Fruit fly (Drosophila melanogaster): ENCODE results near the gene Mgat3.
"Not testable (repeated sequence)": the region's sequence is repeated elsewhere in the genome, so short reads cannot be mapped to it uniquely, and the experiment has no call there.

DNA sequence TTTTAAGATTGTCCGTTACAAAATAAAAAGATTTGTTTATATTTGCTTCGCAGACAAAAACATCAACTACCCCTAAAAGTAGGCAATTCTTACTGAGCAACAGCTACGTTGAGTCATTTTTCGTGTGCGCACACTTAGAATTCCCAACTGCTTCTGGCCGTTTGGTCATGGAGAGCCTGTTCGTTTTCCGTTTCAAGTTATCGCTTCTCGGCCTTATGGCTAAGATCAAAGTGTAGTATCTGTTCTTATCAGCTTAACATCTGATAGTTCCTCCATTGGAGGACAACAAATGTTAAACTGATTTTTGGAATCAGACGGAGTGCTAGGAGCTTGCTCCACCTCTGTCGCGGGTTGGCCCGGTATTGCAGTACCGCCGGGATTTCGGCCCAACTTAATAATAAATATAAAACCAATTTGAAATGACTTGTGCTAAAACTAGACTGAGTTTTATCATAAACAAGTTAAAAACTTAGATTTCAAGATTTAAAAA is 33.3 kb upstream of the Mgat3 start:
- 0 out of 2 replicates have a peak, but pooled peaks have one; percentile 42 for TF ChIP-seq Ets98B (GFP tag; IDR thresholded peaks at IDR 0.05)
- TF ChIP-seq CG14655 (GFP tag; optimal IDR thresholded peaks at IDR 0.05); CG8301 (tag; optimal IDR thresholded peaks at IDR 0.05); EcR (GFP tag; optimal IDR thresholded peaks at IDR 0.05); CG13204 (GFP tag; optimal IDR thresholded peaks at IDR 0.05): not testable (repeated sequence)

Measured in whole organism, pupa.